Worm (Caenorhabditis elegans) whole organism, L4/young adult: ENCODE measurements around the gene Y54E2A.10.

Experiments used
- W03F9.2 ChIP-seq: fragments of 150-350 bp; optimal IDR thresholded peaks from 2 replicates; lab custom pipeline; 2014; ENCODE audit warnings: missing biosample characterization, missing genetic modification characterization
- dao-5 ChIP-seq: sonication (generic microtip); optimal IDR thresholded peaks from 2 replicates; lab custom pipeline; 2016; ENCODE audit warnings: missing genotype, missing genetic modification characterization, moderate library complexity, missing compliant biosample characterization
- him-1 ChIP-seq: sonication (generic microtip); optimal IDR thresholded peaks from 2 replicates; lab custom pipeline; 2016; ENCODE audit warnings: missing genotype, missing genetic modification reagents, missing genetic modification characterization, missing compliant biosample characterization

- peak; percentile 7 for TF ChIP-seq W03F9.2 (tag; lab: Kevin White, UChicago)
- TF ChIP-seq him-1: no peak
- no peak for TF ChIP-seq dao-5 (tag; lab: Kevin White, UChicago)
Observed at ce11 chrII:14753858-14754750, 36.7 kb upstream of the Y54E2A.10 start, which contains the start of the genes tac-1 and Y54E2A.4.
